Fruit fly (Drosophila melanogaster) whole organism, adult: ENCODE measurements around the gene MICU3.

Experiments
- CG11617 ChIP-seq: fragments of 200-800 bp; sonication (Bioruptor generic); optimal IDR thresholded peaks from 2 replicates; lab custom pipeline; 2017; ENCODE audit warnings: mild to moderate bottlenecking, missing biosample characterization, missing genetic modification reagents, missing genetic modification characterization
- CG12768 ChIP-seq: fragments of 200-800 bp; sonication (Bioruptor generic); optimal IDR thresholded peaks from 2 replicates; lab custom pipeline; 2017; ENCODE audit warnings: missing biosample characterization, missing genetic modification characterization, mild to moderate bottlenecking, moderate library complexity, missing genetic modification reagents
- CG14711 ChIP-seq: fragments of 200-800 bp; sonication (Bioruptor generic); optimal IDR thresholded peaks from 2 replicates; lab custom pipeline; 2018; ENCODE audit warnings: missing biosample characterization, mild to moderate bottlenecking, missing genetic modification characterization, moderate library complexity
- CG1620 ChIP-seq: fragments of 200-800 bp; sonication (Bioruptor generic); optimal IDR thresholded peaks from 2 replicates; lab custom pipeline; 2016; ENCODE audit warnings: missing biosample characterization, missing genetic modification characterization
- CG33017 ChIP-seq: fragments of 200-800 bp; sonication (Bioruptor generic); optimal IDR thresholded peaks from 2 replicates; lab custom pipeline; 2018; ENCODE audit warnings: missing biosample characterization, mild to moderate bottlenecking, missing genetic modification characterization, moderate library complexity
- CG5204 ChIP-seq: fragments of 200-800 bp; sonication (Bioruptor generic); optimal IDR thresholded peaks from 2 replicates; lab custom pipeline; 2016; ENCODE audit warnings: missing biosample characterization, missing genetic modification characterization
- CG7045 ChIP-seq: fragments of 200-800 bp; sonication (Bioruptor generic); optimal IDR thresholded peaks from 2 replicates; lab custom pipeline; 2017; ENCODE audit warnings: missing biosample characterization, mild to moderate bottlenecking, missing genetic modification characterization
- CG7101 ChIP-seq: fragments of 200-800 bp; sonication (Bioruptor generic); optimal IDR thresholded peaks from 2 replicates; lab custom pipeline; 2018; ENCODE audit warnings: missing biosample characterization, mild to moderate bottlenecking, missing genetic modification characterization, moderate library complexity
- Clk ChIP-seq: fragments of 200-800 bp; sonication (Bioruptor generic); optimal IDR thresholded peaks from 2 replicates; lab custom pipeline; 2017; ENCODE audit warnings: missing biosample characterization, missing genetic modification characterization
- Crg-1 ChIP-seq: fragments of 200-800 bp; sonication (Bioruptor generic); optimal IDR thresholded peaks from 2 replicates; lab custom pipeline; 2016; ENCODE audit warnings: missing biosample characterization, missing genetic modification characterization
- Hr96 ChIP-seq: fragments of 200-800 bp; sonication (Bioruptor generic); optimal IDR thresholded peaks from 2 replicates; lab custom pipeline; 2016; ENCODE audit warnings: missing biosample characterization, missing genetic modification characterization
- Mnt ChIP-seq: fragments of 200-800 bp; sonication (Bioruptor generic); optimal IDR thresholded peaks from 2 replicates; lab custom pipeline; 2016; ENCODE audit warnings: missing biosample characterization, mild to moderate bottlenecking, missing genetic modification characterization
- bab1 ChIP-seq: fragments of 200-800 bp; sonication (Bioruptor generic); optimal IDR thresholded peaks from 3 replicates; lab custom pipeline; 2019; ENCODE audit warnings: missing biosample characterization, mild to moderate bottlenecking, missing genetic modification characterization, moderate library complexity
- cic ChIP-seq: fragments of 200-800 bp; sonication (Bioruptor generic); optimal IDR thresholded peaks from 2 replicates; lab custom pipeline; 2017; ENCODE audit warnings: missing biosample characterization, mild to moderate bottlenecking, missing genetic modification characterization, moderate library complexity
- cnc ChIP-seq, 2 experiments: fragments of >200 bp; optimal IDR thresholded peaks; 2 replicates each; lab custom pipeline; 2017
- kay ChIP-seq: fragments of 200-800 bp; sonication (Bioruptor generic); peaks from one replicate; lab custom pipeline; 2016; ENCODE audit warnings: missing biosample characterization, missing genetic modification characterization, borderline replicate concordance
- ovo ChIP-seq: fragments of 200-800 bp; sonication (Bioruptor generic); optimal IDR thresholded peaks from 2 replicates; lab custom pipeline; 2016; ENCODE audit warnings: missing biosample characterization, missing genetic modification characterization
- pad ChIP-seq: fragments of 200-800 bp; sonication (Bioruptor generic); optimal IDR thresholded peaks from 3 replicates; lab custom pipeline; 2017; ENCODE audit warnings: missing biosample characterization, missing genetic modification characterization, mild to moderate bottlenecking, moderate library complexity, missing genetic modification reagents
- tj ChIP-seq: fragments of 200-800 bp; sonication (Bioruptor generic); optimal IDR thresholded peaks from 3 replicates; lab custom pipeline; 2017; ENCODE audit warnings: missing biosample characterization, mild to moderate bottlenecking, missing genetic modification characterization, moderate library complexity
- toe ChIP-seq: fragments of 200-800 bp; sonication (Bioruptor generic); optimal IDR thresholded peaks from 2 replicates; lab custom pipeline; 2016; ENCODE audit warnings: missing biosample characterization, missing genetic modification characterization

Gene MICU3

DNA sequence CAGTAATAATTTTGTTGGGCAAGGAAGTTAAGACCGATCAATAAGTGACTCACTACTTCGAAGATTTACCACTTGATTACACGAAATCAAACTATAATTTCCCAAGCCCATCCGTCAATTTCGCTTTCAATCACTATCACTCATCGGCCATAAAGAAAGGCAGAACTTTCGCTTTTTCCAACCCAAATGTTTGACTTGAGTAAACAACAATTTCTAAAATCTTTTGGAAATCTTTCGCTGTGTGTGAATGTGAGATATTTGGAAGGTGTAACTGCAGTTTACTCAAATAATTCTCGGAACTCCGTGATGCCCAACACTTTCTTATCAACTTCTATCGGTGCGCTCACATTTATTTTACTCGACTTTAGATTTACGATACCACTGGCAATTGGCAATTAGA, 25.0 kb upstream of the MICU3 start:
- peak; percentile 59 for TF ChIP-seq kay (GFP tag; lab: Kevin White, UChicago)
- TF ChIP-seq Mnt (GFP tag; lab: Kevin White, UChicago): no peak

- TF ChIP-seq CG14711 (tag; lab: Kevin White, UChicago) (no peak), CG1620 (GFP tag; lab: Kevin White, UChicago) (no peak), ovo (no peak), toe (GFP tag; lab: Kevin White, UChicago) (no peak), CG7045 (GFP tag; lab: Kevin White, UChicago) (no peak), Crg-1 (no peak), Clk (GFP tag; lab: Kevin White, UChicago) (no peak), CG5204 (GFP tag; lab: Kevin White, UChicago) (no peak), CG33017 (tag; lab: Kevin White, UChicago) (no peak), CG11617 (GFP tag; lab: Kevin White, UChicago) (no peak), bab1 (GFP tag; lab: Kevin White, UChicago) (no peak), tj (GFP tag; lab: Kevin White, UChicago) (no peak), cnc (optimal IDR thresholded peaks at IDR 0.05; lab: Kevin White, UChicago) (no peak), Hr96 (GFP tag; lab: Kevin White, UChicago) (no peak), CG7101 (no peak), kay (GFP tag; lab: Kevin White, UChicago) (no peak), Mnt (GFP tag; lab: Kevin White, UChicago) (no peak)
Measured at dm6 chr3R:19824480-19824879, 22.6 kb upstream of the MICU3 start.

DNA sequence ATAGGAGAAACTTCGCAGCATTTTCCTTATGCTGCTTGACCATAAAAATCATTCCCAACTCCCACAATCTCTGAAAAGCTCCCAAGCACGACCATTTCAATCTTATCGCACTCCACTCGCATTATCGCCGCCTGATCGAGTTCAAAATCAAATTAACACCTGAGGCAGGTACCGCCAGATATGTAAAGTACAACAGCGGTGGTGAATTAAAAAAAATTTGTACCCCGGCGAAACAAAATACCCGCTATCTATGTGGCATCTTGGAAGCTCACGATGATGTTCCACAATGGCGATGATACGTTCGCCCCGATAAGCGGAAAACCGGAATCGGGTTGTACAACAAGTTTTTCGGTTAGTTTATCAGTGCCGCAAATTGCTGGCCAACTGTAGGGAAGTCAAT, 20.8 kb upstream of the MICU3 start:
- no peak for TF ChIP-seq CG12768 (GFP tag; lab: Kevin White, UChicago)
- no peak for TF ChIP-seq CG5204 (GFP tag; lab: Kevin White, UChicago)
- TF ChIP-seq CG11617 (GFP tag; lab: Kevin White, UChicago): no peak
- no peak for TF ChIP-seq tj (GFP tag; lab: Kevin White, UChicago)
- no peak for TF ChIP-seq CG14711 (tag; lab: Kevin White, UChicago)
- no peak for TF ChIP-seq Hr96 (GFP tag; lab: Kevin White, UChicago)
- no peak for TF ChIP-seq pad (GFP tag; lab: Kevin White, UChicago)
- no peak for TF ChIP-seq CG7045 (GFP tag; lab: Kevin White, UChicago)
- TF ChIP-seq Crg-1: no peak
- TF ChIP-seq CG7101: no peak

DNA sequence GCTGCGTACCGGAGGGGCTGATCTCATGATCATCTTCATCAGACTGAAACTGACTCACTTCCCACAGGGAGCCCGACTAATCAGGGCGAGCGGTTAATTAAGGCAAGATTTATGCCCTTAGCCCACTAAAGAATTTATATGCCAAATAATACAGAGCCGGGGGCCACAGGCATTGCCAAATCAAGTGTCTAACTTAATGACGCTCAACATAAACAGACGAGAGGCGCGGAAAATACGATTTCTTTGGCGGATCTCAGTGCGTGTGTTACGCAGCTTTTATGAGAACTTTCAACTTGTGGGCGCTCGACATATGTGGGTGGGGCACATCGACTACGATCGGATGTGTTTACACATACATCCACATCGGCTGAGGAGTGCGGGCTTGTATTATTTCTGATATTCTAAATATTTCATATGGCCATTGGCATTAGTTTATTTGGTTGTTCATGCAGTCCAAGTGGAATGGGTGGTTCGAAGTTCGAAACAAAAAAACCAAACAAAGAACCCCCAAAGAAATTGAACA, 20.2 kb upstream of the MICU3 start:
- TF ChIP-seq CG7045 (GFP tag; lab: Kevin White, UChicago) (no peak), CG12768 (GFP tag; lab: Kevin White, UChicago) (no peak), tj (GFP tag; lab: Kevin White, UChicago) (no peak), CG1620 (GFP tag; lab: Kevin White, UChicago) (no peak), Crg-1 (no peak), CG7101 (no peak), bab1 (GFP tag; lab: Kevin White, UChicago) (no peak), CG11617 (GFP tag; lab: Kevin White, UChicago) (no peak), pad (GFP tag; lab: Kevin White, UChicago) (no peak)

DNA sequence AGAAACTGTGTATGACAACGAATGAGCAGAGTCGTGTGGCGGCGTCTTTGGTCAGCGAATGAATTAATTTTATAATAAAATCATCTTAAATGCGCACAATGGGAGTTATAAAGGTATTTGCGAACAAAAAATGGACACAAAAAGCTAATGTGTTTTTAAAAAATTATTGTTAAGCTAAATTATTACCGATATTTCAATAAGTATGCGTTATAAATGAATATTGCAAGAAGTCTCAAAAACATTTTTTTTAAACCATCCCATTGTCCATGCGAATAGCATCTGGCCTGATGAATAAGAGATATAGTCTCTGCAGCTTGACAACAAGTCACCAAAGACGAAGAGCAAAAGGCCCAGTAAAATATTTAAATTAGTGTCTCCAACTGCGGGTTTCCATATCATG, 16.1 kb upstream of the MICU3 start:
- TF ChIP-seq CG33017 (tag; lab: Kevin White, UChicago): no peak
- TF ChIP-seq ovo: no peak

dm6 chr3R:19833546-19833945, 13.6 kb upstream of the MICU3 start:
- TF ChIP-seq kay (GFP tag; lab: Kevin White, UChicago) (peak; percentile 11), CG14711 (tag; lab: Kevin White, UChicago) (no peak)

DNA sequence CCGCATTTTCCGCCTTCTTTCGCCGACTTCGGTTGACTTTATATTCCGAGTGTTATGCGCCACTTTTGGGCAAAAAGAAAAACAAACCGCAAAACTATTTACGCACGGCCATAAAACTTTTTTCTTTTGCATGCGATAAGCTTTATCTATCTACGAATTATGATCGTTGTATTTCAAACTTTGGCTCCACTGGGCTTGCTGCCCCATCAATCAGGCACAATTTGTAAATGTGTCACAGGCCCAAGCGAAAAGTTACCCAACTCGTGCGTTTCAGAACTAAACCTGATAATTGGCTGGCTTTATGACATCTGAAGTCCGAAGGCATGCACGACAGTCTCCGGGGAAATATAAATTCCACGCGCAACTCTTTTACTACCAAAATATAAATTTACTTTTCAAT, 13.1 kb upstream of the MICU3 start:
- TF ChIP-seq tj (GFP tag; lab: Kevin White, UChicago) (no peak), kay (GFP tag; lab: Kevin White, UChicago) (no peak), cnc (optimal IDR thresholded peaks at IDR 0.05; lab: Kevin White, UChicago) (no peak), CG1620 (GFP tag; lab: Kevin White, UChicago) (no peak), CG11617 (GFP tag; lab: Kevin White, UChicago) (no peak), Mnt (GFP tag; lab: Kevin White, UChicago) (no peak), bab1 (GFP tag; lab: Kevin White, UChicago) (no peak), cic (GFP tag; lab: Kevin White, UChicago) (no peak), CG14711 (tag; lab: Kevin White, UChicago) (no peak), ovo (no peak), CG33017 (tag; lab: Kevin White, UChicago) (no peak), Crg-1 (no peak)

dm6 chr3R:19834982-19835381, 12.1 kb upstream of the MICU3 start:
- TF ChIP-seq bab1 (GFP tag; lab: Kevin White, UChicago) (no peak), CG33017 (tag; lab: Kevin White, UChicago) (no peak), CG7101 (no peak), tj (GFP tag; lab: Kevin White, UChicago) (no peak), CG1620 (GFP tag; lab: Kevin White, UChicago) (no peak), Crg-1 (no peak), cic (GFP tag; lab: Kevin White, UChicago) (no peak), toe (GFP tag; lab: Kevin White, UChicago) (no peak), CG7045 (GFP tag; lab: Kevin White, UChicago) (no peak), CG14711 (tag; lab: Kevin White, UChicago) (no peak), cnc (optimal IDR thresholded peaks at IDR 0.05; lab: Kevin White, UChicago) (no peak)
